Fruit fly (Drosophila melanogaster) whole organism, pupa: ENCODE results near the gene Tis11.

ENCODE experiments used
- CG10348 ChIP-seq: fragments of 200-800 bp; sonication (Bioruptor generic); IDR thresholded peaks from 2 replicates; pipeline ENCODE4 v1.3.6; 2022; ENCODE audit warnings: missing biosample characterization, missing genetic modification characterization
- CG12605 ChIP-seq: fragments of 200-800 bp; sonication (Bioruptor generic); IDR thresholded peaks from 2 replicates; pipeline ENCODE4 v1.3.6; 2022; ENCODE audit warnings: missing biosample characterization, missing genetic modification characterization
- CG13204 ChIP-seq: fragments of 200-800 bp; sonication (Bioruptor generic); optimal IDR thresholded peaks from 2 replicates; lab custom pipeline; 2018; ENCODE audit warnings: missing biosample characterization, mild to moderate bottlenecking, missing genetic modification characterization, moderate library complexity
- CG14655 ChIP-seq: fragments of 200-800 bp; sonication (Bioruptor generic); optimal IDR thresholded peaks from 3 replicates; lab custom pipeline; 2017; ENCODE audit warnings: mild to moderate bottlenecking, missing biosample characterization, missing genetic modification reagents, missing genetic modification characterization
- CG15710 ChIP-seq: fragments of 200-800 bp; sonication (Bioruptor generic); optimal IDR thresholded peaks from 2 replicates; lab custom pipeline; 2018; ENCODE audit warnings: missing biosample characterization, mild to moderate bottlenecking, missing genetic modification characterization, moderate library complexity
- CG17806 ChIP-seq: fragments of 200-800 bp; sonication (Bioruptor generic); optimal IDR thresholded peaks from 2 replicates; lab custom pipeline; 2018; ENCODE audit warnings: missing biosample characterization, mild to moderate bottlenecking, missing genetic modification characterization, moderate library complexity
- CG32121 ChIP-seq: fragments of 200-800 bp; sonication (Bioruptor generic); IDR thresholded peaks from 2 replicates; pipeline ENCODE4 v1.3.6; 2022; ENCODE audit warnings: missing biosample characterization, missing genetic modification characterization
- CG34367 ChIP-seq: fragments of 200-800 bp; sonication (Bioruptor generic); optimal IDR thresholded peaks from 2 replicates; lab custom pipeline; 2018; ENCODE audit warnings: missing biosample characterization, mild to moderate bottlenecking, missing genetic modification characterization
- CG4496 ChIP-seq: fragments of 200-800 bp; sonication (Bioruptor generic); IDR thresholded peaks from 3 replicates; pipeline ENCODE4 v1.3.6; 2022; ENCODE audit warnings: missing biosample characterization, missing genetic modification characterization
- CG8159 ChIP-seq: fragments of 200-800 bp; sonication (Bioruptor generic); optimal IDR thresholded peaks from 3 replicates; lab custom pipeline; 2018; ENCODE audit warnings: missing biosample characterization, mild to moderate bottlenecking, missing genetic modification characterization, moderate library complexity
- CG8301 ChIP-seq: fragments of 200-800 bp; sonication (Bioruptor generic); optimal IDR thresholded peaks from 2 replicates; lab custom pipeline; 2018; ENCODE audit warnings: missing biosample characterization, mild to moderate bottlenecking, missing genetic modification characterization
- CG9948 ChIP-seq: fragments of 200-800 bp; sonication (Bioruptor generic); optimal IDR thresholded peaks from 2 replicates; lab custom pipeline; 2018; ENCODE audit warnings: missing biosample characterization, mild to moderate bottlenecking, missing genetic modification characterization, moderate library complexity
- D1 ChIP-seq: fragments of 200-800 bp; sonication (Bioruptor generic); optimal IDR thresholded peaks from 2 replicates; lab custom pipeline; 2018; ENCODE audit warnings: missing biosample characterization, mild to moderate bottlenecking, missing genetic modification characterization, moderate library complexity
- EcR ChIP-seq: fragments of 200-800 bp; sonication (Bioruptor generic); optimal IDR thresholded peaks from 3 replicates; lab custom pipeline; 2019; ENCODE audit warnings: missing biosample characterization, missing genetic modification characterization, mild to moderate bottlenecking, moderate library complexity, missing genetic modification reagents
- Ets98B ChIP-seq: fragments of 200-800 bp; sonication (Bioruptor generic); IDR thresholded peaks from 2 replicates; pipeline ENCODE4 v1.3.6; 2022; ENCODE audit warnings: missing biosample characterization, missing genetic modification characterization
- Pif1A ChIP-seq: fragments of 200-800 bp; sonication (Bioruptor generic); optimal IDR thresholded peaks from 3 replicates; lab custom pipeline; 2016; ENCODE audit warnings: missing biosample characterization, missing genetic modification characterization
- Pif1B ChIP-seq: fragments of 200-800 bp; sonication (Bioruptor generic); optimal IDR thresholded peaks from 3 replicates; lab custom pipeline; 2016; ENCODE audit warnings: missing biosample characterization, missing genetic modification characterization
- Snoo ChIP-seq: fragments of 200-800 bp; sonication (Bioruptor generic); optimal IDR thresholded peaks from 3 replicates; lab custom pipeline; 2017; ENCODE audit warnings: missing biosample characterization, mild to moderate bottlenecking, missing genetic modification characterization, inconsistent platforms
- fd96Ca ChIP-seq: fragments of 200-800 bp; sonication (Bioruptor generic); IDR thresholded peaks from 3 replicates; pipeline ENCODE4 v1.3.6; 2022; ENCODE audit warnings: missing biosample characterization, missing genetic modification characterization
- gl ChIP-seq: fragments of 200-800 bp; sonication (Bioruptor generic); optimal IDR thresholded peaks from 2 replicates; lab custom pipeline; 2018; ENCODE audit warnings: missing biosample characterization, mild to moderate bottlenecking, missing genetic modification characterization
- rn ChIP-seq: fragments of 200-800 bp; sonication (Bioruptor generic); IDR thresholded peaks from 2 replicates; pipeline ENCODE4 v1.3.6; 2022; ENCODE audit warnings: missing biosample characterization, missing genetic modification characterization

Gene Tis11

dm6 chrX:12719152-12719779 is 60.1 kb downstream of the Tis11 start:
- TF ChIP-seq Ets98B (GFP tag; lab: Robert Waterston, UW) = peak; percentile 75
- peak; percentile 68 for TF ChIP-seq CG32121 (GFP tag; lab: Robert Waterston, UW)
- TF ChIP-seq CG14655 = peak; percentile 90
- TF ChIP-seq CG34367 = peak; percentile 86
- TF ChIP-seq rn (GFP tag; lab: Robert Waterston, UW) = peak; percentile 77
- peak; percentile 80 for TF ChIP-seq gl (tag; lab: Kevin White, UChicago)
- TF ChIP-seq CG8159 (tag; lab: Kevin White, UChicago) = peak; percentile 89
- TF ChIP-seq D1 = peak; percentile 71
- TF ChIP-seq Pif1A = peak; percentile 87
- TF ChIP-seq CG8301 (tag; lab: Kevin White, UChicago) = peak; percentile 84
- TF ChIP-seq CG9948 = peak; percentile 85
- peak; percentile 57 for TF ChIP-seq CG13204
- TF ChIP-seq Snoo (tag; lab: Kevin White, UChicago) = peak; percentile 64
- TF ChIP-seq Pif1B (GFP tag; lab: Kevin White, UChicago) = peak; percentile 81
- TF ChIP-seq CG12605 = peak; percentile 76
- peak; percentile 90 for TF ChIP-seq fd96Ca (GFP tag; lab: Robert Waterston, UW)
- peak; percentile 93 for TF ChIP-seq CG4496 (GFP tag; lab: Robert Waterston, UW)
- peak; percentile 37; the same call in 1 of the 2 replicates for TF ChIP-seq CG10348 (GFP tag; lab: Robert Waterston, UW)
- peak; percentile 85 for TF ChIP-seq CG15710 (tag; lab: Kevin White, UChicago)
- TF ChIP-seq CG17806 = peak; percentile 88
- TF ChIP-seq EcR (GFP tag; lab: Kevin White, UChicago) = no peak

- TF ChIP-seq rn (GFP tag; lab: Robert Waterston, UW) = no peak
- TF ChIP-seq EcR (GFP tag; lab: Kevin White, UChicago) = peak; percentile 12
These were observed 60.7 kb downstream of the Tis11 start for dm6 chrX:12719940-12720355.

dm6 chrX:12721111-12721869 is 62.1 kb downstream of the Tis11 start:
- no peak for TF ChIP-seq D1
- peak; percentile 6; the same call in 1 of the 2 replicates for TF ChIP-seq Ets98B (GFP tag; lab: Robert Waterston, UW)

- no peak for TF ChIP-seq CG14655
- TF ChIP-seq rn (GFP tag; lab: Robert Waterston, UW) = no peak
- no peak for TF ChIP-seq Pif1A
- no peak for TF ChIP-seq CG34367
- no peak for TF ChIP-seq CG8301 (tag; lab: Kevin White, UChicago)
- no peak for TF ChIP-seq Snoo (tag; lab: Kevin White, UChicago)
- no peak for TF ChIP-seq CG9948
- TF ChIP-seq CG4496 (GFP tag; lab: Robert Waterston, UW) = no peak
- no peak for TF ChIP-seq CG10348 (GFP tag; lab: Robert Waterston, UW)
- TF ChIP-seq CG8159 (tag; lab: Kevin White, UChicago) = no peak
- TF ChIP-seq Ets98B (GFP tag; lab: Robert Waterston, UW) = no peak
- no peak for TF ChIP-seq CG32121 (GFP tag; lab: Robert Waterston, UW)
- TF ChIP-seq gl (tag; lab: Kevin White, UChicago) = no peak
- TF ChIP-seq CG17806 = no peak
- TF ChIP-seq CG13204 = no peak
- no peak for TF ChIP-seq Pif1B (GFP tag; lab: Kevin White, UChicago)
- TF ChIP-seq D1 = no peak
- no peak for TF ChIP-seq fd96Ca (GFP tag; lab: Robert Waterston, UW)
These were observed 62.8 kb downstream of the Tis11 start for dm6 chrX:12722009-12722408.

dm6 chrX:12723332-12723731 is 64.1 kb downstream of the Tis11 start:
- TF ChIP-seq Pif1B (GFP tag; lab: Kevin White, UChicago) (no peak), fd96Ca (GFP tag; lab: Robert Waterston, UW) (no peak), CG8301 (tag; lab: Kevin White, UChicago) (no peak), Ets98B (GFP tag; lab: Robert Waterston, UW) (0 out of 2 replicates have a peak, but pooled peaks have one; percentile 8), CG9948 (no peak), CG10348 (GFP tag; lab: Robert Waterston, UW) (no peak), CG12605 (no peak), CG14655 (peak; percentile 14), EcR (GFP tag; lab: Kevin White, UChicago) (no peak), gl (tag; lab: Kevin White, UChicago) (no peak), CG17806 (no peak), CG8159 (tag; lab: Kevin White, UChicago) (no peak), CG4496 (GFP tag; lab: Robert Waterston, UW) (0 out of 3 replicates have a peak, but pooled peaks have one; percentile 40), D1 (no peak), CG34367 (no peak), Snoo (tag; lab: Kevin White, UChicago) (no peak), rn (GFP tag; lab: Robert Waterston, UW) (no peak), CG32121 (GFP tag; lab: Robert Waterston, UW) (peak; percentile 47; the same call in 1 of the 2 replicates), Pif1A (no peak), CG13204 (no peak), CG15710 (tag; lab: Kevin White, UChicago) (no peak)
